Worm (Caenorhabditis elegans) whole organism, L4 larva: Measurements from ENCODE around the gene aex-2.

ENCODE experiments used
- F10B5.3 ChIP-seq: sonication (generic microtip); optimal IDR thresholded peaks from 2 replicates; lab custom pipeline; 2016; ENCODE audit warnings: mild to moderate bottlenecking, missing genetic modification characterization, missing compliant biosample characterization
- F26F4.8 ChIP-seq: fragments of 200-800 bp; sonication (Bioruptor generic); conservative IDR thresholded peaks from 2 replicates; pipeline ENCODE4 v1.3.6; 2022; ENCODE audit warnings: missing genetic modification characterization, missing compliant biosample characterization
- F44E2.7 ChIP-seq: fragments of 200-800 bp; sonication (Bioruptor generic); IDR thresholded peaks from 2 replicates; pipeline ENCODE4 v2.1.2; 2022; ENCODE audit warnings: missing genetic modification characterization, missing compliant biosample characterization
- R02D3.7 ChIP-seq: fragments of 150-350 bp; sonication (generic microtip); optimal IDR thresholded peaks from 3 replicates; lab custom pipeline; 2014; ENCODE audit warnings: missing biosample characterization, missing genetic modification characterization
- T20F7.1 ChIP-seq: fragments of 200-800 bp; sonication (Bioruptor generic); optimal IDR thresholded peaks from 2 replicates; lab custom pipeline; 2018; ENCODE audit warnings: mild to moderate bottlenecking, missing genetic modification characterization, missing compliant biosample characterization
- Y48G9A.11 ChIP-seq: fragments of 200-800 bp; sonication (Bioruptor generic); IDR thresholded peaks from 2 replicates; pipeline ENCODE4 v1.3.6; 2022; ENCODE audit warnings: missing genetic modification reagents, missing genetic modification characterization, missing compliant biosample characterization
- Y75B8A.6 ChIP-seq: fragments of 200-800 bp; sonication (Bioruptor generic); IDR thresholded peaks from 2 replicates; pipeline ENCODE4 v1.3.6; 2022; ENCODE audit warnings: missing genetic modification reagents, missing genetic modification characterization, missing compliant biosample characterization
- ZK337.2 ChIP-seq: fragments of 200-800 bp; sonication (Bioruptor generic); IDR thresholded peaks from 2 replicates; pipeline ENCODE4 v1.3.6; 2022; ENCODE audit warnings: missing genetic modification reagents, missing genetic modification characterization, missing compliant biosample characterization
- ZK546.5 ChIP-seq, 2 experiments: sonication (generic microtip); optimal IDR thresholded peaks; 2 replicates each; lab custom pipeline; 2017; ENCODE audit warnings: missing biosample characterization in 2 of 2, missing genetic modification characterization in 2 of 2
- aha-1 ChIP-seq: fragments of 150-350 bp; peaks from one replicate; lab custom pipeline; 2014; ENCODE audit warnings: missing biosample characterization, missing genetic modification characterization
- arid-1 ChIP-seq: fragments of 200-800 bp; sonication (Bioruptor generic); conservative IDR thresholded peaks from 2 replicates; pipeline ENCODE4 v1.3.6; 2022; ENCODE audit warnings: missing genetic modification reagents, missing genetic modification characterization, missing compliant biosample characterization
- attf-4 ChIP-seq: sonication (generic microtip); optimal IDR thresholded peaks from 3 replicates; lab custom pipeline; 2017; ENCODE audit warnings: missing biosample characterization, missing genetic modification characterization
- ceh-20 ChIP-seq: fragments of 200-800 bp; sonication (Bioruptor generic); IDR thresholded peaks from 2 replicates; pipeline ENCODE4 v1.3.6; 2022; ENCODE audit warnings: missing genetic modification reagents, missing genetic modification characterization, missing compliant biosample characterization
- ceh-28 ChIP-seq: fragments of 150-350 bp; optimal IDR thresholded peaks from 2 replicates; lab custom pipeline; 2014; ENCODE audit warnings: missing biosample characterization, missing genetic modification reagents, missing genetic modification characterization
- ceh-62 ChIP-seq: sonication (generic microtip); optimal IDR thresholded peaks from 2 replicates; lab custom pipeline; 2017; ENCODE audit warnings: missing biosample characterization, missing genetic modification characterization
- ceh-82 ChIP-seq: sonication (generic microtip); optimal IDR thresholded peaks from 2 replicates; lab custom pipeline; 2017; ENCODE audit warnings: missing biosample characterization, missing genetic modification characterization
- ctbp-1 ChIP-seq: fragments of 200-800 bp; sonication (Bioruptor generic); IDR thresholded peaks from 2 replicates; pipeline ENCODE4 v1.3.6; 2022; ENCODE audit warnings: missing genetic modification reagents, missing genetic modification characterization, missing compliant biosample characterization
- daf-12 ChIP-seq: fragments of 150-350 bp; optimal IDR thresholded peaks from 2 replicates; lab custom pipeline; 2014; ENCODE audit warnings: missing biosample characterization, missing genetic modification reagents, missing genetic modification characterization
- daf-16 ChIP-seq, 3 experiments: sonication (generic microtip); optimal IDR thresholded peaks; 2 replicates each; lab custom pipeline; 2016 to 2017; ENCODE audit warnings: missing genetic modification characterization in 3 of 3, missing genetic modification reagents in 3 of 3, mild to moderate bottlenecking in 2 of 3, missing compliant biosample characterization in 2 of 3, missing biosample characterization in 1 of 3, moderate library complexity in 1 of 3
- daf-8 ChIP-seq: fragments of 200-800 bp; sonication (Bioruptor generic); IDR thresholded peaks from 2 replicates; pipeline ENCODE4 v1.3.6; 2022; ENCODE audit warnings: missing genetic modification characterization, missing compliant biosample characterization
- dmd-9 ChIP-seq: fragments of 200-800 bp; sonication (Bioruptor generic); IDR thresholded peaks from 2 replicates; pipeline ENCODE4 v1.3.6; 2022; ENCODE audit warnings: missing genetic modification reagents, missing genetic modification characterization, missing compliant biosample characterization
- dve-1 ChIP-seq: sonication (generic microtip); optimal IDR thresholded peaks from 2 replicates; lab custom pipeline; 2017; ENCODE audit warnings: antibody characterized with exemption, mild to moderate bottlenecking, missing genetic modification characterization, missing compliant biosample characterization; ENCODE audit not compliant: insufficient read depth
- egl-43 ChIP-seq: fragments of 200-800 bp; sonication (Bioruptor generic); IDR thresholded peaks from 2 replicates; pipeline ENCODE4 v1.3.6; 2022; ENCODE audit warnings: missing genetic modification reagents, missing genetic modification characterization, missing compliant biosample characterization
- fkh-10 ChIP-seq: fragments of 150-350 bp; optimal IDR thresholded peaks from 2 replicates; lab custom pipeline; 2014; ENCODE audit warnings: missing biosample characterization, missing genetic modification reagents, missing genetic modification characterization
- hlh-30 ChIP-seq: sonication (generic microtip); optimal IDR thresholded peaks from 2 replicates; lab custom pipeline; 2017; ENCODE audit warnings: antibody characterized with exemption, mild to moderate bottlenecking, missing genetic modification characterization, missing compliant biosample characterization; ENCODE audit not compliant: insufficient read depth
- hmg-1.1 ChIP-seq: fragments of 200-800 bp; sonication (Bioruptor generic); IDR thresholded peaks from 2 replicates; pipeline ENCODE4 v1.3.6; 2022; ENCODE audit warnings: missing genetic modification reagents, missing genetic modification characterization, missing compliant biosample characterization
- jun-1 ChIP-seq: fragments of 150-350 bp; optimal IDR thresholded peaks from 2 replicates; lab custom pipeline; 2014; ENCODE audit warnings: missing biosample characterization, missing genetic modification reagents, missing genetic modification characterization
- lin-38 ChIP-seq: fragments of 200-800 bp; sonication (Bioruptor generic); IDR thresholded peaks from 2 replicates; pipeline ENCODE4 v1.3.6; 2022; ENCODE audit warnings: missing genetic modification reagents, missing genetic modification characterization, missing compliant biosample characterization
- lir-3 ChIP-seq: sonication (generic microtip); optimal IDR thresholded peaks from 2 replicates; lab custom pipeline; 2016; ENCODE audit warnings: mild to moderate bottlenecking, missing genetic modification characterization, missing compliant biosample characterization
- madf-9 ChIP-seq: fragments of 200-800 bp; sonication (Bioruptor generic); conservative IDR thresholded peaks from 2 replicates; pipeline ENCODE4 v1.3.6; 2022; ENCODE audit warnings: missing genetic modification reagents, missing genetic modification characterization, missing compliant biosample characterization
- nhr-10 ChIP-seq: fragments of 150-350 bp; optimal IDR thresholded peaks from 2 replicates; lab custom pipeline; 2014; ENCODE audit warnings: missing biosample characterization, missing genetic modification characterization
- nhr-28 ChIP-seq: fragments of 150-350 bp; optimal IDR thresholded peaks from 2 replicates; lab custom pipeline; 2014; ENCODE audit warnings: missing biosample characterization, missing genetic modification characterization
- nhr-48 ChIP-seq: sonication (generic microtip); optimal IDR thresholded peaks from 2 replicates; lab custom pipeline; 2016; ENCODE audit warnings: mild to moderate bottlenecking, missing genetic modification characterization, missing compliant biosample characterization
- nhr-77 ChIP-seq: fragments of 150-350 bp; optimal IDR thresholded peaks from 2 replicates; lab custom pipeline; 2014; ENCODE audit warnings: missing biosample characterization, missing genetic modification characterization
- php-3 ChIP-seq: fragments of 200-800 bp; sonication (Bioruptor generic); IDR thresholded peaks from 2 replicates; pipeline ENCODE4 v1.3.6; 2022; ENCODE audit warnings: missing genetic modification reagents, missing genetic modification characterization, missing compliant biosample characterization
- pqm-1 ChIP-seq: sonication (generic microtip); optimal IDR thresholded peaks from 2 replicates; lab custom pipeline; 2017; ENCODE audit warnings: missing biosample characterization, missing genetic modification characterization
- sdz-12 ChIP-seq: fragments of 200-800 bp; sonication (Bioruptor generic); optimal IDR thresholded peaks from 2 replicates; lab custom pipeline; 2018; ENCODE audit warnings: mild to moderate bottlenecking, missing genetic modification characterization, missing compliant biosample characterization
- skn-1 ChIP-seq: fragments of 150-350 bp; optimal IDR thresholded peaks from 2 replicates; lab custom pipeline; 2014; ENCODE audit warnings: missing biosample characterization, missing genetic modification characterization
- snpc-4 ChIP-seq: fragments of 150-350 bp; optimal IDR thresholded peaks from 2 replicates; lab custom pipeline; 2014; ENCODE audit warnings: missing biosample characterization, missing genetic modification characterization
- spr-1 ChIP-seq: sonication (generic microtip); optimal IDR thresholded peaks from 2 replicates; lab custom pipeline; 2016; ENCODE audit warnings: mild to moderate bottlenecking, missing genetic modification characterization, missing compliant biosample characterization
- unc-130 ChIP-seq: sonication (generic microtip); optimal IDR thresholded peaks from 2 replicates; lab custom pipeline; 2016; ENCODE audit warnings: missing genetic modification reagents, missing genetic modification characterization, missing compliant biosample characterization
- unc-62 ChIP-seq, 3 experiments: fragments of 150-350 bp in 1 of 3; sonication (generic microtip); optimal IDR thresholded peaks in 2 of 3; peaks in 1 of 3; 1 replicate in 1 of 3; 2 replicates in 2 of 3; lab custom pipeline; 2014 to 2017; ENCODE audit warnings: missing biosample characterization in 3 of 3, missing genetic modification characterization in 3 of 3, missing genetic modification reagents in 3 of 3, missing genotype in 1 of 3
- ztf-11 ChIP-seq: fragments of 150-350 bp; optimal IDR thresholded peaks from 2 replicates; lab custom pipeline; 2014; ENCODE audit warnings: missing biosample characterization, missing genetic modification characterization

aex-2 gene

DNA sequence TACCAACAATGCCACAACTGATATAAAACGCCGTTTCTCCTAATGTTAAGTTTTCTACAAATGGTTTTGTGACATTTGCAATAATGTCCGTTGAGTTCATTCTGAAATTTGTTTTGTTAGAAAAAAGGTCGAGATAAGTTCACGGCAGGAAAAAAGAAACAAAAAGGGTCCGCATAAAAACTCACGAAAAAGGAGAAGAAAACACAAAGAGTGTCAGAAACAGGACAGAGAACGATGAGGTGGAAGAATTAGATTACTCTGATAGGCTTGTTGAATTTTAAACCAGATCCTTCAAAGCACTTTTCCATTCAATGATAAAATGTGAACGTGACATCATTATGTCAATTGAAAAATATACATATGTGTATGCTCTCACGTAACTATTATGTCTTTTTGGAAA lies at the start of gene aex-2:
Gene aex-2 (minus strand): TSS at position 101 of the 400 bp plus-strand sequence.
- TF ChIP-seq snpc-4 (no peak), unc-62 (GFP tag; optimal IDR thresholded peaks at IDR 0.05 in 1 of 2; lab: Kevin White, UChicago) (peak in 1 of 2 experiments; percentile 48), unc-62 (tag; optimal IDR thresholded peaks at IDR 0.05; lab: Kevin White, UChicago) (no peak), F10B5.3 (no peak)

DNA sequence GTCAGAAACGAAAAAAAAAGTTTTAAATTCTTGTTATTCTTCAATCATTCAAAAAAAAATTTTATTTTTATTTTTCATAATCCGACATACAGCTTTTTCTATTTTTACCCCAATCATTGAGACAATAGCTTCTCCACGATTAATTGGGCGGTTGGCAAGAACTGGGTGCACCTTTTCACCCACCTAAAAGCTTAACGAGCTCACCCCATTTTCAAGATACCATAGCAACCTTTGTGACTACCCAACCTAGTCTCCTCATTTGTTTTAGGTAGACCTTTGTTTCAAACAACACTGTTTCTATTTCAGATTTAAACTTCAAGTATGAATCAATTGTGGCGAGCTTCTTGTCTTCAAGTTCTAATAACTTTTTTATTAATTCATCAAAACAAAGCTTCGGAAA lies 45.4 kb upstream of the aex-2 start, which contains the start of gene dyf-7:
Gene dyf-7 (plus strand): TSS at position 301 of the 400 bp plus-strand sequence.
- TF ChIP-seq ceh-28 (no peak), spr-1 (no peak), ZK337.2 (GFP tag; lab: Robert Waterston, UW) (no peak), dve-1 (tag; lab: Kevin White, UChicago) (no peak), egl-43 (GFP tag; lab: Robert Waterston, UW) (no peak), php-3 (GFP tag; lab: Robert Waterston, UW) (no peak), daf-8 (GFP tag; lab: Robert Waterston, UW) (no peak), sdz-12 (GFP tag; lab: Kevin White, UChicago) (no peak), skn-1 (tag; lab: Kevin White, UChicago) (no peak), hlh-30 (no peak), jun-1 (tag; lab: Kevin White, UChicago) (no peak), lir-3 (tag; lab: Kevin White, UChicago) (no peak), ztf-11 (tag; lab: Kevin White, UChicago) (no peak), nhr-10 (tag; lab: Kevin White, UChicago) (no peak), attf-4 (tag; lab: Kevin White, UChicago) (no peak), F44E2.7 (GFP tag; lab: Robert Waterston, UW) (no peak), daf-16 (GFP tag; optimal IDR thresholded peaks at IDR 0.05; lab: Kevin White, UChicago) (no peak), daf-16 (tag; optimal IDR thresholded peaks at IDR 0.05; lab: Kevin White, UChicago) (no peak), arid-1 (GFP tag; lab: Robert Waterston, UW) (no peak), Y75B8A.6 (no peak), nhr-48 (tag; lab: Kevin White, UChicago) (no peak)

DNA sequence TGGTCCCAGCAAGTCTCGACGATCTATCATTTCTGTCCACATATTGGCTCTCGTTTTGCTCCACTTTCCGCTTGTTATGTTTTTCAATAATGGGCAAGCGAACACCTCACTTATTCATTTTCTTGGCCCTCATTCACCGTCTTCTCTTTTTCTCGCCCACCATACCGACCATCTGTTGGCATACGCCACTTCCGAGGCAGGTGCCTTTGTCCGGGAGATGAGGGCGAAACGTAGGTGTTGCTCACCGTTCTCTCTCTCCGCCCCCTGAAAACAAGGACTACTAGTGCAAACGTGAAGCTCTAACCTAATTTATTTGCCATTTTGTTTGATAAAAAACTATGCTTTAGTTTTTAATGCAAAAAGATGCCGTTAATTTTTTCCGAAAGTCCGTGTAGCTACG lies 44.7 kb upstream of the aex-2 start:
- TF ChIP-seq aha-1 (tag; lab: Kevin White, UChicago) (peak; percentile 10), T20F7.1 (no peak), hlh-30 (no peak), daf-12 (tag; lab: Kevin White, UChicago) (no peak)

DNA sequence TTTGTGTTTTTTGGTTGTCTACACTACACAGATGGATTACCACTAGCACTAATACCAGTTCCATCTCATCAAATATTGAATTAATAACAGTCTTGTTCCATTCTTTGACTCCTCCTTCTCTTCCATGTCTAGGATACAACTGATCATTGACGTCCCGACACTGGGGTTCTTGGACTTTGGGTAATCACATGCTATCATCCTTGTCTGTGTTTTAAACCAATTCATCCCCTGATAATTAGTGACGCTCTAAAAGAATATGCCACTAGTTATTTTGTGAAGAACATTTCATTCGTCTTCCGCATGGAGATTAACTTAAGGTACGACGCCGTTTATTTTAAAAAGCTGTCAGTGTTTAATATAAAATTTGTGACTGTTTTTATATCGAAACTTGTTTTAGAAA lies 37.5 kb upstream of the aex-2 start, which contains the start of gene npr-18:
Gene npr-18 (plus strand): TSS at position 301 of the 400 bp plus-strand sequence.
- no peak for TF ChIP-seq jun-1 (tag; lab: Kevin White, UChicago)

DNA sequence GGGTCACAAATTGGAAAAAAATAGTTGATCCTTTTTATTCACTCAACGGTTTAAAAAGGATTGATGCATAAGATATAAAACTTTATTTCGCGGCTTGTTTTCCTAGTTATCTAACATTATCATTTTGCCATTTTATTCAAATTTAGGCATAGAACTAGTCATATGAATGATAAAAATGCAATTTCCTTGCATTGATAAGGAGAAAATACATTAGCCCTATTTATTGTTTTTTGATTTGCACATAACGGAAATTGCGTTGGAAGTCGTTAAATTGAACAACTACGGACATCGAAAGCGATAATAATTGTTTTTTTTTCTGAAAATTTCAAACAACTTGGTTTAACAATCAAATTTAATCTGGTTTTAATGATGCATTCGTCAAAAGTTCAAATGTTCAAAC lies 34.3 kb upstream of the aex-2 start:
- TF ChIP-seq ZK546.5 (tag; optimal IDR thresholded peaks at IDR 0.05; lab: Kevin White, UChicago) (no peak), aha-1 (tag; lab: Kevin White, UChicago) (no peak), madf-9 (GFP tag; lab: Robert Waterston, UW) (no peak), nhr-28 (tag; lab: Kevin White, UChicago) (peak; percentile 57), sdz-12 (GFP tag; lab: Kevin White, UChicago) (no peak), egl-43 (GFP tag; lab: Robert Waterston, UW) (no peak), Y75B8A.6 (no peak), ceh-62 (tag; lab: Kevin White, UChicago) (no peak), ceh-82 (tag; lab: Kevin White, UChicago) (no peak), snpc-4 (no peak), fkh-10 (GFP tag; lab: Kevin White, UChicago) (no peak), R02D3.7 (tag; lab: Kevin White, UChicago) (no peak), Y48G9A.11 (no peak), dmd-9 (GFP tag; lab: Robert Waterston, UW) (no peak), nhr-48 (tag; lab: Kevin White, UChicago) (no peak), nhr-77 (tag; lab: Kevin White, UChicago) (no peak), daf-16 (GFP tag; optimal IDR thresholded peaks at IDR 0.05; lab: Kevin White, UChicago) (no peak), daf-16 (tag; optimal IDR thresholded peaks at IDR 0.05; lab: Kevin White, UChicago) (peak; percentile 83), pqm-1 (tag; lab: Kevin White, UChicago) (peak; percentile 61), ceh-20 (GFP tag; lab: Robert Waterston, UW) (0 out of 2 replicates have a peak, but pooled peaks have one; percentile 27), lin-38 (GFP tag; lab: Robert Waterston, UW) (no peak), hmg-1.1 (no peak), F26F4.8 (GFP tag; lab: Robert Waterston, UW) (no peak), unc-130 (GFP tag; lab: Kevin White, UChicago) (no peak), ctbp-1 (GFP tag; lab: Robert Waterston, UW) (no peak), php-3 (GFP tag; lab: Robert Waterston, UW) (peak; percentile 98)
